Worm (Caenorhabditis elegans) whole organism, L2 larva: ENCODE measurements around the gene T07E3.3.

Source experiments
- C34F6.9 ChIP-seq: fragments of 150-350 bp; optimal IDR thresholded peaks from 2 replicates; lab custom pipeline; 2014; ENCODE audit warnings: missing biosample characterization, missing genetic modification characterization
- aly-2 ChIP-seq: fragments of 150-350 bp; optimal IDR thresholded peaks from 2 replicates; lab custom pipeline; 2014; ENCODE audit warnings: missing biosample characterization, missing genetic modification characterization
- ama-1 ChIP-seq: fragments of 150-350 bp; optimal IDR thresholded peaks from 2 replicates; lab custom pipeline; 2018; ENCODE audit warnings: inconsistent platforms
- dmd-4 ChIP-seq: sonication (generic microtip); optimal IDR thresholded peaks from 2 replicates; lab custom pipeline; 2017; ENCODE audit warnings: missing biosample characterization, missing genetic modification characterization
- elt-3 ChIP-seq: sonication (generic microtip); optimal IDR thresholded peaks from 2 replicates; lab custom pipeline; 2017; ENCODE audit warnings: missing biosample characterization, missing genetic modification characterization
- fos-1 ChIP-seq: fragments of 150-350 bp; optimal IDR thresholded peaks from 2 replicates; lab custom pipeline; 2014; ENCODE audit warnings: missing biosample characterization, missing genetic modification characterization
- mab-5 ChIP-seq: fragments of 150-350 bp; optimal IDR thresholded peaks from 2 replicates; lab custom pipeline; 2014; ENCODE audit warnings: missing biosample characterization, missing genetic modification characterization
- mdl-1 ChIP-seq, 2 experiments: fragments of 150-350 bp in 1 of 2; sonication (generic microtip) in 1 of 2; optimal IDR thresholded peaks; 2 replicates each; lab custom pipeline; 2017; ENCODE audit warnings: missing biosample characterization in 2 of 2, missing genetic modification characterization in 2 of 2
- nhr-237 ChIP-seq: fragments of 150-350 bp; optimal IDR thresholded peaks from 2 replicates; lab custom pipeline; 2014; ENCODE audit warnings: missing biosample characterization, missing genetic modification characterization
- peb-1 ChIP-seq: fragments of 150-350 bp; optimal IDR thresholded peaks from 2 replicates; lab custom pipeline; 2014; ENCODE audit warnings: missing biosample characterization, missing genetic modification characterization
- sma-3 ChIP-seq: sonication (generic microtip); optimal IDR thresholded peaks from 2 replicates; lab custom pipeline; 2016; ENCODE audit warnings: missing genetic modification reagents, missing genetic modification characterization, missing compliant biosample characterization
- unc-62 ChIP-seq: fragments of 150-350 bp; optimal IDR thresholded peaks from 2 replicates; lab custom pipeline; 2014; ENCODE audit warnings: missing biosample characterization, missing genetic modification reagents, missing genetic modification characterization
- ztf-11 ChIP-seq: sonication (generic microtip); optimal IDR thresholded peaks from 2 replicates; lab custom pipeline; 2017; ENCODE audit warnings: missing biosample characterization, missing genetic modification characterization

- no peak for TF ChIP-seq aly-2 (tag; lab: Kevin White, UChicago)
- TF ChIP-seq peb-1: no peak
- TF ChIP-seq ama-1: no peak
- TF ChIP-seq C34F6.9 (tag; lab: Kevin White, UChicago): no peak
- TF ChIP-seq mab-5: no peak
- TF ChIP-seq unc-62 (GFP tag; lab: Kevin White, UChicago): no peak
- no peak for TF ChIP-seq fos-1 (tag; lab: Kevin White, UChicago)
- no peak for TF ChIP-seq mdl-1 (tag; optimal IDR thresholded peaks at IDR 0.05; lab: Kevin White, UChicago)
- TF ChIP-seq sma-3: no peak
- TF ChIP-seq ztf-11 (tag; lab: Kevin White, UChicago): no peak
- no peak for TF ChIP-seq dmd-4
- TF ChIP-seq elt-3 (tag; lab: Kevin White, UChicago): no peak
- TF ChIP-seq nhr-237: no peak
Measured at ce11 chrIII:6945747-6946146, 42.1 kb downstream of the T07E3.3 start, which contains the start of gene abu-13.
